Fruit fly (Drosophila melanogaster) whole organism, embryonic: ENCODE data around the gene bor.

ENCODE experiments used
- Ada2b ChIP-seq: fragments of 200-800 bp; sonication (Bioruptor generic); IDR thresholded peaks from 2 replicates; pipeline ENCODE4 v1.3.6; 2022; ENCODE audit warnings: missing biosample characterization, missing genetic modification characterization
- B-H1 ChIP-seq: fragments of 200-800 bp; sonication (Bioruptor generic); IDR thresholded peaks from 3 replicates; pipeline ENCODE4 v1.3.6; 2022; ENCODE audit warnings: missing biosample characterization, missing genetic modification characterization
- Bteb2 ChIP-seq: fragments of 200-800 bp; sonication (Bioruptor generic); optimal IDR thresholded peaks from 2 replicates; lab custom pipeline; 2016; ENCODE audit warnings: missing biosample characterization, missing genetic modification characterization
- CG10565 ChIP-seq: fragments of 200-800 bp; sonication (Bioruptor generic); optimal IDR thresholded peaks from 3 replicates; lab custom pipeline; 2016; ENCODE audit warnings: missing biosample characterization, mild to moderate bottlenecking, missing genetic modification characterization
- CG11093 ChIP-seq: fragments of 200-800 bp; sonication (Bioruptor generic); IDR thresholded peaks from 3 replicates; pipeline ENCODE4 v1.3.6; 2022; ENCODE audit warnings: missing biosample characterization, missing genetic modification characterization
- CG11504 ChIP-seq: fragments of 200-800 bp; sonication (Bioruptor generic); optimal IDR thresholded peaks from 3 replicates; lab custom pipeline; 2019; ENCODE audit warnings: missing biosample characterization, mild to moderate bottlenecking, missing genetic modification characterization, moderate library complexity
- CG12071 ChIP-seq: fragments of 200-800 bp; sonication (Bioruptor generic); optimal IDR thresholded peaks from 3 replicates; lab custom pipeline; 2018; ENCODE audit warnings: missing biosample characterization, mild to moderate bottlenecking, missing genetic modification characterization
- CG12104 ChIP-seq: fragments of 200-800 bp; sonication (Bioruptor generic); optimal IDR thresholded peaks from 3 replicates; lab custom pipeline; 2016; ENCODE audit warnings: missing biosample characterization, missing genetic modification characterization
- CG13424 ChIP-seq: fragments of 200-800 bp; sonication (Bioruptor generic); optimal IDR thresholded peaks from 2 replicates; lab custom pipeline; 2019; ENCODE audit warnings: missing biosample characterization, mild to moderate bottlenecking, missing genetic modification characterization, moderate library complexity
- CG14050 ChIP-seq: fragments of 200-800 bp; sonication (Bioruptor generic); IDR thresholded peaks from 3 replicates; pipeline ENCODE4 v1.3.6; 2022; ENCODE audit warnings: missing biosample characterization, missing genetic modification characterization
- CG1602 ChIP-seq: fragments of 200-800 bp; sonication (Bioruptor generic); optimal IDR thresholded peaks from 3 replicates; lab custom pipeline; 2016; ENCODE audit warnings: missing biosample characterization, missing genetic modification characterization
- CG16813 ChIP-seq: fragments of 200-800 bp; sonication (Bioruptor generic); IDR thresholded peaks from 3 replicates; pipeline ENCODE4 v1.3.6; 2022; ENCODE audit warnings: missing biosample characterization, missing genetic modification characterization; ENCODE audit not compliant: partially characterized antibody
- CG16863 ChIP-seq: fragments of 200-800 bp; sonication (Bioruptor generic); optimal IDR thresholded peaks from 3 replicates; lab custom pipeline; 2016; ENCODE audit warnings: missing biosample characterization, missing genetic modification characterization
- CG2889 ChIP-seq: fragments of 200-800 bp; sonication (Bioruptor generic); IDR thresholded peaks from 3 replicates; pipeline ENCODE4 v1.3.6; 2022; ENCODE audit warnings: missing biosample characterization, missing genetic modification characterization
- CG30403 ChIP-seq: fragments of 200-800 bp; sonication (Bioruptor generic); optimal IDR thresholded peaks from 3 replicates; lab custom pipeline; 2016; ENCODE audit warnings: missing biosample characterization, missing genetic modification characterization
- CG34376 ChIP-seq: fragments of 200-800 bp; sonication (Bioruptor generic); optimal IDR thresholded peaks from 2 replicates; lab custom pipeline; 2018; ENCODE audit warnings: missing biosample characterization, mild to moderate bottlenecking, missing genetic modification characterization
- CG4328 ChIP-seq: fragments of 200-800 bp; sonication (Bioruptor generic); optimal IDR thresholded peaks from 3 replicates; lab custom pipeline; 2017; ENCODE audit warnings: missing biosample characterization, missing genetic modification reagents, missing genetic modification characterization
- CG6765 ChIP-seq: fragments of 200-800 bp; sonication (Bioruptor generic); optimal IDR thresholded peaks from 3 replicates; lab custom pipeline; 2017; ENCODE audit warnings: missing biosample characterization, mild to moderate bottlenecking, missing genetic modification characterization
- CG7271 ChIP-seq: fragments of 200-800 bp; sonication (Bioruptor generic); optimal IDR thresholded peaks from 2 replicates; lab custom pipeline; 2018; ENCODE audit warnings: missing biosample characterization, mild to moderate bottlenecking, missing genetic modification characterization, moderate library complexity
- CG7963 ChIP-seq: fragments of 200-800 bp; sonication (Bioruptor generic); IDR thresholded peaks from 3 replicates; pipeline ENCODE4 v1.3.6; 2022; ENCODE audit warnings: missing biosample characterization, missing genetic modification characterization; ENCODE audit not compliant: partially characterized antibody
- CG8359 ChIP-seq: fragments of 200-800 bp; sonication (Bioruptor generic); optimal IDR thresholded peaks from 2 replicates; lab custom pipeline; 2017; ENCODE audit warnings: missing biosample characterization, mild to moderate bottlenecking, missing genetic modification characterization, borderline replicate concordance
- CHES-1-like ChIP-seq: fragments of 200-800 bp; sonication (Bioruptor generic); optimal IDR thresholded peaks from 2 replicates; lab custom pipeline; 2016; ENCODE audit warnings: missing biosample characterization, missing genetic modification characterization
- Chrac-16 ChIP-seq: fragments of 200-800 bp; sonication (Bioruptor generic); optimal IDR thresholded peaks from 3 replicates; lab custom pipeline; 2016; ENCODE audit warnings: missing biosample characterization, missing genetic modification characterization
- Dfd ChIP-seq, 2 experiments: fragments of >200 bp; optimal IDR thresholded peaks; 2 replicates each; lab custom pipeline; 2017; ENCODE audit warnings: missing biosample characterization in 2 of 2, missing genetic modification characterization in 2 of 2
- Dref ChIP-seq: fragments of 200-800 bp; sonication (Bioruptor generic); IDR thresholded peaks from 2 replicates; pipeline ENCODE4 v1.3.6; 2022; ENCODE audit warnings: missing biosample characterization, missing genetic modification characterization
- HHEX ChIP-seq: fragments of 200-800 bp; sonication (Bioruptor generic); optimal IDR thresholded peaks from 3 replicates; lab custom pipeline; 2017; ENCODE audit warnings: missing biosample characterization, mild to moderate bottlenecking, missing genetic modification characterization, missing genetic modification reagents
- Hr39 ChIP-seq: fragments of >200 bp; optimal IDR thresholded peaks from 2 replicates; lab custom pipeline; 2017
- MBD-R2 ChIP-seq: fragments of 200-800 bp; sonication (Bioruptor generic); IDR thresholded peaks from 2 replicates; pipeline ENCODE4 v1.3.6; 2022; ENCODE audit warnings: missing biosample characterization, missing genetic modification characterization
- Med ChIP-seq: fragments of 200-800 bp; sonication (Bioruptor generic); peaks from one replicate; lab custom pipeline; 2016; ENCODE audit warnings: missing biosample characterization, missing genetic modification characterization, mild to moderate bottlenecking, inconsistent platforms, moderate library complexity
- Meics ChIP-seq: fragments of 200-800 bp; sonication (Bioruptor generic); optimal IDR thresholded peaks from 2 replicates; lab custom pipeline; 2017; ENCODE audit warnings: missing biosample characterization, mild to moderate bottlenecking, missing genetic modification characterization
- Usf ChIP-seq: fragments of 200-800 bp; sonication (Bioruptor generic); optimal IDR thresholded peaks from 2 replicates; lab custom pipeline; 2017; ENCODE audit warnings: missing genotype, missing biosample characterization, missing genetic modification characterization
- Xbp1 ChIP-seq: fragments of 200-800 bp; sonication (Bioruptor generic); optimal IDR thresholded peaks from 3 replicates; lab custom pipeline; 2016; ENCODE audit warnings: missing biosample characterization, mild to moderate bottlenecking, missing genetic modification characterization
- ac ChIP-seq: fragments of 200-800 bp; sonication (Bioruptor generic); optimal IDR thresholded peaks from 3 replicates; lab custom pipeline; 2017; ENCODE audit warnings: missing biosample characterization, mild to moderate bottlenecking, missing genetic modification characterization
- bcd ChIP-seq: fragments of 200-800 bp; sonication (Bioruptor generic); optimal IDR thresholded peaks from 2 replicates; lab custom pipeline; 2017; ENCODE audit warnings: missing biosample characterization, mild to moderate bottlenecking, missing genetic modification characterization
- chinmo ChIP-seq: fragments of 200-800 bp; sonication (Bioruptor generic); IDR thresholded peaks from 4 replicates; pipeline ENCODE4 v1.3.6; 2022; ENCODE audit warnings: missing biosample characterization, missing genetic modification characterization; ENCODE audit not compliant: partially characterized antibody
- cwo ChIP-seq: fragments of 200-800 bp; sonication (Bioruptor generic); optimal IDR thresholded peaks from 3 replicates; lab custom pipeline; 2017; ENCODE audit warnings: missing biosample characterization, missing genetic modification characterization, mild to moderate bottlenecking, moderate library complexity, missing genetic modification reagents
- dimm ChIP-seq: fragments of 200-800 bp; sonication (Bioruptor generic); IDR thresholded peaks from 2 replicates; pipeline ENCODE4 v1.3.6; 2022; ENCODE audit warnings: missing biosample characterization, missing genetic modification characterization
- ham ChIP-seq: fragments of 200-800 bp; sonication (Bioruptor generic); IDR thresholded peaks from 2 replicates; pipeline ENCODE4 v1.3.6; 2022; ENCODE audit warnings: missing biosample characterization, missing genetic modification characterization
- ind ChIP-seq: fragments of 200-800 bp; sonication (Bioruptor generic); optimal IDR thresholded peaks from 3 replicates; lab custom pipeline; 2016; ENCODE audit warnings: missing biosample characterization, missing genetic modification characterization
- kah ChIP-seq: fragments of 200-800 bp; sonication (Bioruptor generic); optimal IDR thresholded peaks from 2 replicates; lab custom pipeline; 2018; ENCODE audit warnings: missing biosample characterization, mild to moderate bottlenecking, missing genetic modification characterization
- lab ChIP-seq: fragments of 200-800 bp; sonication (Bioruptor generic); optimal IDR thresholded peaks from 3 replicates; lab custom pipeline; 2017; ENCODE audit warnings: missing biosample characterization, missing genetic modification characterization, mild to moderate bottlenecking, moderate library complexity, missing genetic modification reagents
- luna ChIP-seq: fragments of 200-800 bp; sonication (Bioruptor generic); optimal IDR thresholded peaks from 2 replicates; lab custom pipeline; 2016; ENCODE audit warnings: missing biosample characterization, missing genetic modification characterization
- otp ChIP-seq: fragments of 200-800 bp; sonication (Bioruptor generic); IDR thresholded peaks from 3 replicates; pipeline ENCODE4, ENCODE4 v1.3.6; 2022; ENCODE audit warnings: missing biosample characterization, missing genetic modification characterization
- pho ChIP-seq: fragments of 200-800 bp; sonication (Bioruptor generic); optimal IDR thresholded peaks from 2 replicates; lab custom pipeline; 2016; ENCODE audit warnings: missing biosample characterization, missing genetic modification characterization
- ro ChIP-seq: fragments of 200-800 bp; sonication (Bioruptor generic); IDR thresholded peaks from 2 replicates; pipeline ENCODE4 v1.3.6; 2022; ENCODE audit warnings: missing biosample characterization, missing genetic modification characterization
- scrt ChIP-seq: fragments of 200-800 bp; sonication (Bioruptor generic); optimal IDR thresholded peaks from 2 replicates; lab custom pipeline; 2018; ENCODE audit warnings: missing biosample characterization, mild to moderate bottlenecking, missing genetic modification characterization, moderate library complexity
- sd ChIP-seq: fragments of 200-800 bp; sonication (Bioruptor generic); optimal IDR thresholded peaks from 3 replicates; lab custom pipeline; 2018; ENCODE audit warnings: missing biosample characterization, mild to moderate bottlenecking, missing genetic modification characterization, moderate library complexity
- sim ChIP-seq: fragments of 200-800 bp; sonication (Bioruptor generic); IDR thresholded peaks from 2 replicates; pipeline ENCODE4 v1.3.6; 2022; ENCODE audit warnings: missing biosample characterization, missing genetic modification characterization
- z ChIP-seq: fragments of 200-800 bp; sonication (Bioruptor generic); IDR thresholded peaks from 3 replicates; pipeline ENCODE4 v1.3.6; 2022; ENCODE audit warnings: missing biosample characterization, missing genetic modification characterization

bor gene

dm6 chr3R:16231385-16232307, 32.3 kb downstream of the bor start (continued):
- TF ChIP-seq sim (GFP tag; lab: Robert Waterston, UW), result no peak
- TF ChIP-seq HHEX (GFP tag; lab: Kevin White, UChicago), result peak; percentile 73
- TF ChIP-seq Hr39, result no peak
- TF ChIP-seq ac, result no peak
- TF ChIP-seq kah (GFP tag; lab: Kevin White, UChicago), result peak; percentile 47
- peak; percentile 75 for TF ChIP-seq Chrac-16 (GFP tag; lab: Kevin White, UChicago)
- peak; percentile 44 for TF ChIP-seq Usf
- TF ChIP-seq CG1602, result peak; percentile 55
- no peak for TF ChIP-seq B-H1
- peak; percentile 17 for TF ChIP-seq Bteb2 (GFP tag; lab: Kevin White, UChicago)
- no peak for TF ChIP-seq z
- TF ChIP-seq bcd (GFP tag; lab: Kevin White, UChicago), result peak; percentile 81
- no peak for TF ChIP-seq CG2889 (GFP tag; lab: Robert Waterston, UW)
- peak; percentile 77 for TF ChIP-seq CG30403 (GFP tag; lab: Kevin White, UChicago)
- no peak for TF ChIP-seq CG7271 (tag; lab: Kevin White, UChicago)
- TF ChIP-seq ro (GFP tag; lab: Robert Waterston, UW), result no peak
- TF ChIP-seq cwo, result peak; percentile 99
- TF ChIP-seq CG12104 (GFP tag; lab: Kevin White, UChicago), result peak; percentile 53
- peak; percentile 38 for TF ChIP-seq CG4328 (GFP tag; lab: Kevin White, UChicago)
- no peak for TF ChIP-seq MBD-R2 (GFP tag; lab: Robert Waterston, UW)
- TF ChIP-seq CG6765, result no peak
- no peak for TF ChIP-seq CG16813
- no peak for TF ChIP-seq otp (GFP tag; lab: Robert Waterston, UW)
- no peak for TF ChIP-seq ham (GFP tag; lab: Robert Waterston, UW)
- no peak for TF ChIP-seq CG34376
- peak; percentile 39 for TF ChIP-seq scrt (GFP tag; lab: Kevin White, UChicago)
- peak; percentile 76 for TF ChIP-seq CG13424 (tag; lab: Kevin White, UChicago)
- peak; percentile 16 for TF ChIP-seq CG12071
- peak; percentile 93 for TF ChIP-seq Med (GFP tag; lab: Kevin White, UChicago)
- TF ChIP-seq CG8359, result peak; percentile 63
- peak; percentile 42 for TF ChIP-seq pho (GFP tag; lab: Kevin White, UChicago)
- TF ChIP-seq CG11093 (GFP tag; lab: Robert Waterston, UW), result peak; percentile 71; the same call in 1 of the 3 replicates
- peak; percentile 5 for TF ChIP-seq CG10565 (GFP tag; lab: Kevin White, UChicago)
- TF ChIP-seq ind (GFP tag; lab: Kevin White, UChicago), result peak; percentile 77
- peak; percentile 87 for TF ChIP-seq CG11504 (tag; lab: Kevin White, UChicago)
- TF ChIP-seq CG14050 (GFP tag; lab: Robert Waterston, UW), result no peak
- no peak for TF ChIP-seq Dref (GFP tag; lab: Robert Waterston, UW)
- TF ChIP-seq dimm (GFP tag; lab: Robert Waterston, UW), result no peak
- no peak for TF ChIP-seq CG7963 (GFP tag; lab: Robert Waterston, UW)
- TF ChIP-seq Dfd (GFP tag; optimal IDR thresholded peaks at IDR 0.05; lab: Kevin White, UChicago), result no peak
- peak; percentile 69 for TF ChIP-seq lab (GFP tag; lab: Kevin White, UChicago)
- peak; percentile 71 for TF ChIP-seq Xbp1 (GFP tag; lab: Kevin White, UChicago)
- TF ChIP-seq luna (GFP tag; lab: Kevin White, UChicago), result no peak
- peak; percentile 78 for TF ChIP-seq CG16863 (GFP tag; lab: Kevin White, UChicago)
- TF ChIP-seq chinmo, result no peak
- peak; percentile 62 for TF ChIP-seq CHES-1-like (GFP tag; lab: Kevin White, UChicago)
- TF ChIP-seq sd (tag; lab: Kevin White, UChicago), result peak; percentile 46
- TF ChIP-seq Meics (GFP tag; lab: Kevin White, UChicago), result peak; percentile 82
- no peak for TF ChIP-seq Ada2b (GFP tag; lab: Robert Waterston, UW)
